Fruit fly (Drosophila melanogaster): Measurements from ENCODE around the gene CG2218.
A peak's percentile ranks its signal among the peaks of the same experiment; 100 is the strongest.

CG2218 gene

dm6 chr3R:30467062-30467461 lies 39.0 kb upstream of the CG2218 start (continued):
- no peak for TF ChIP-seq Neu2 (GFP tag; optimal IDR thresholded peaks at IDR 0.05; ENCODE audit: borderline replicate concordance)
- no peak for TF ChIP-seq Myb (GFP tag; optimal IDR thresholded peaks at IDR 0.05)
- TF ChIP-seq zen (tag; optimal IDR thresholded peaks at IDR 0.05), result peak; percentile 91
- no peak for TF ChIP-seq Adf1 (GFP tag; IDR thresholded peaks at IDR 0.05)
- peak; percentile 29 for TF ChIP-seq stwl (tag; optimal IDR thresholded peaks at IDR 0.05)
- TF ChIP-seq br (optimal IDR thresholded peaks at IDR 0.05), result no peak
- peak; percentile 1 for TF ChIP-seq CG14710 (tag; optimal IDR thresholded peaks at IDR 0.05)
- TF ChIP-seq Meics (GFP tag; optimal IDR thresholded peaks at IDR 0.05), result no peak
- TF ChIP-seq CG4328 (GFP tag; optimal IDR thresholded peaks at IDR 0.05), result no peak
- peak; percentile 78 for TF ChIP-seq pita (GFP tag; optimal IDR thresholded peaks at IDR 0.05)
- TF ChIP-seq ems (GFP tag; optimal IDR thresholded peaks at IDR 0.05), result no peak
- no peak for TF ChIP-seq chif (GFP tag; optimal IDR thresholded peaks at IDR 0.05)
- peak; percentile 44 for TF ChIP-seq sens (GFP tag)

DNA sequence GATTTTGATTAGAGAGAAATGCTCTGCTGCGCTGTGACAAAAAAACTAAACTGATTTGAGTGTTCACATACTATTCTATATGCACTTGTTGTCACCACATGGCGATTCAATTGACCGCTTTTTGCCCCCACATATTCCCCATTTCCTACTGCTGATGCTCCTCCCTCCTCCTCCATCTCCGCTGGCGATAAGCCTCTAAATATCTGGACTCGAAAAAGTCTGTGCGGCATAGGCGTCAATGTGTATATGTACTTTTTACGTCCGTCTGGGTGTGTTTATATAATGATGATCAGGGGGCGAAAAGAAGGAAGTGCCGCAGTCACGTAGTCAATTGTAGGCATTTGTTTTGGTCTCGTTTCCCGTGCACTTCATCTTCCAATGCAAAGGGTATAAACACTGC lies 38.4 kb upstream of the CG2218 start:
- TF ChIP-seq ato (GFP tag; IDR thresholded peaks at IDR 0.05; ENCODE audit: partially characterized antibody), result peak; percentile 33; the same call in 1 of the 2 replicates
- TF ChIP-seq pros (GFP tag; optimal IDR thresholded peaks at IDR 0.05), result no peak
- no peak for TF ChIP-seq Asciz (GFP tag; optimal IDR thresholded peaks at IDR 0.05)
- TF ChIP-seq tll (GFP tag; optimal IDR thresholded peaks at IDR 0.05), result peak in 1 of 2 experiments; percentile 31
- no peak for TF ChIP-seq repo (GFP tag; optimal IDR thresholded peaks at IDR 0.05)
- peak in 1 of 2 experiments; percentile 95 for TF ChIP-seq Pdp1 (GFP tag; optimal IDR thresholded peaks at IDR 0.05)
- peak; percentile 30 for TF ChIP-seq twi (tag; optimal IDR thresholded peaks at IDR 0.05)
- no peak for TF ChIP-seq amos (GFP tag; IDR thresholded peaks at IDR 0.05; ENCODE audit: partially characterized antibody)
- no peak for TF ChIP-seq Xrp1 (GFP tag; IDR thresholded peaks at IDR 0.05)
- peak; percentile 46 for TF ChIP-seq cg (GFP tag; optimal IDR thresholded peaks at IDR 0.05)
- 0 out of 2 replicates have a peak, but pooled peaks have one; percentile 15 for TF ChIP-seq vvl (GFP tag; IDR thresholded peaks at IDR 0.05)
- no peak for TF ChIP-seq CG7357 (GFP tag; IDR thresholded peaks at IDR 0.05)
- no peak for TF ChIP-seq CG5953 (GFP tag; IDR thresholded peaks at IDR 0.05)
- peak; percentile 75 for TF ChIP-seq crol (GFP tag; IDR thresholded peaks at IDR 0.05)
- TF ChIP-seq CG15514 (GFP tag; optimal IDR thresholded peaks at IDR 0.05), result peak; percentile 4
- TF ChIP-seq z (GFP tag; IDR thresholded peaks at IDR 0.05), result 0 out of 3 replicates have a peak, but pooled peaks have one; percentile 30
- no peak for TF ChIP-seq CG10543 (GFP tag; optimal IDR thresholded peaks at IDR 0.05)
- no peak for TF ChIP-seq ewg (GFP tag; optimal IDR thresholded peaks at IDR 0.05)
- TF ChIP-seq CG9817 (tag; optimal IDR thresholded peaks at IDR 0.05), result no peak
- 0 out of 4 replicates have a peak, but pooled peaks have one; percentile 28 for TF ChIP-seq chinmo (GFP tag; IDR thresholded peaks at IDR 0.05; ENCODE audit: partially characterized antibody)
- TF ChIP-seq CG3407 (GFP tag; optimal IDR thresholded peaks at IDR 0.05), result no peak
- no peak for TF ChIP-seq NfI (GFP tag; optimal IDR thresholded peaks at IDR 0.05)
- no peak for TF ChIP-seq E2f2 (GFP tag; IDR thresholded peaks at IDR 0.05)
- TF ChIP-seq CG11093 (GFP tag; IDR thresholded peaks at IDR 0.05), result no peak
- 0 out of 2 replicates have a peak, but pooled peaks have one; percentile 7 for TF ChIP-seq onecut (GFP tag; IDR thresholded peaks at IDR 0.05)
- no peak for TF ChIP-seq CG33557 (GFP tag; optimal IDR thresholded peaks at IDR 0.05)
- TF ChIP-seq tx (GFP tag; optimal IDR thresholded peaks at IDR 0.05), result no peak
- no peak for TF ChIP-seq bsh (GFP tag; optimal IDR thresholded peaks at IDR 0.05)
- no peak for TF ChIP-seq CG2202 (tag; optimal IDR thresholded peaks at IDR 0.05)
- peak; percentile 10 for TF ChIP-seq sd (tag; optimal IDR thresholded peaks at IDR 0.05)
- TF ChIP-seq chm (GFP tag; IDR thresholded peaks at IDR 0.05), result 0 out of 2 replicates have a peak, but pooled peaks have one; percentile 27
- no peak for TF ChIP-seq CG18599 (GFP tag; optimal IDR thresholded peaks at IDR 0.05)
- TF ChIP-seq bab2 (GFP tag; optimal IDR thresholded peaks at IDR 0.05), result no peak
- TF ChIP-seq CG15269 (tag; optimal IDR thresholded peaks at IDR 0.05), result no peak
